Fruit fly (Drosophila melanogaster) Kc167 (cell line): ENCODE results near the gene CG6770.

Source experiments
- Myc ChIP-seq: fragments of >200 bp; optimal IDR thresholded peaks from 2 replicates; lab custom pipeline; 2017; ENCODE audit warnings: missing external identifiers
- Sin3A ChIP-seq: fragments of >200 bp; optimal IDR thresholded peaks from 2 replicates; lab custom pipeline; 2018; ENCODE audit warnings: missing external identifiers
- h ChIP-seq: fragments of >200 bp; optimal IDR thresholded peaks from 3 replicates; lab custom pipeline; 2018; ENCODE audit warnings: missing external identifiers
- insv ChIP-seq: fragments of >200 bp; optimal IDR thresholded peaks from 3 replicates; lab custom pipeline; 2018; ENCODE audit warnings: missing external identifiers
- psq ChIP-seq: fragments of >200 bp; optimal IDR thresholded peaks from 2 replicates; lab custom pipeline; 2017; ENCODE audit warnings: missing external identifiers
- ttk ChIP-seq: sonication (Bioruptor generic); optimal IDR thresholded peaks from 2 replicates; lab custom pipeline; 2017; ENCODE audit warnings: missing external identifiers

dm6 chr2L:12085010-12085409 is 39.1 kb upstream of the CG6770 start:
- TF ChIP-seq psq (no peak), Myc (lab: Kevin White, UChicago) (no peak), Sin3A (no peak), insv (no peak), ttk (lab: Kevin White, UChicago) (no peak), h (lab: Kevin White, UChicago) (no peak)
